Worm (Caenorhabditis elegans) whole organism, L1 larva: ENCODE results near the gene pcn-1.

Source experiments
- C34B4.2 ChIP-seq: sonication (generic microtip); optimal IDR thresholded peaks from 2 replicates; lab custom pipeline; 2017; ENCODE audit warnings: mild to moderate bottlenecking, missing genetic modification characterization, missing compliant biosample characterization
- Y116A8C.19 ChIP-seq: sonication (generic microtip); optimal IDR thresholded peaks from 2 replicates; lab custom pipeline; 2016; ENCODE audit warnings: missing compliant biosample characterization, missing genetic modification characterization, borderline replicate concordance
- aha-1 ChIP-seq: fragments of 150-350 bp; optimal IDR thresholded peaks from 2 replicates; lab custom pipeline; 2014; ENCODE audit warnings: missing biosample characterization, missing genetic modification characterization
- alr-1 ChIP-seq: fragments of 200-800 bp; sonication (Bioruptor generic); optimal IDR thresholded peaks from 2 replicates; lab custom pipeline; 2018; ENCODE audit warnings: borderline replicate concordance, mild to moderate bottlenecking, missing genetic modification characterization, missing compliant biosample characterization
- aly-2 ChIP-seq: fragments of 150-350 bp; optimal IDR thresholded peaks from 2 replicates; lab custom pipeline; 2014; ENCODE audit warnings: missing biosample characterization, missing genetic modification characterization
- blmp-1 ChIP-seq: fragments of 150-350 bp; optimal IDR thresholded peaks from 2 replicates; lab custom pipeline; 2014; ENCODE audit warnings: missing biosample characterization, missing genetic modification characterization
- ceh-63 ChIP-seq: fragments of 200-800 bp; sonication (Bioruptor generic); optimal IDR thresholded peaks from 2 replicates; lab custom pipeline; 2018; ENCODE audit warnings: mild to moderate bottlenecking, missing genetic modification characterization, missing compliant biosample characterization
- ces-1 ChIP-seq: fragments of 150-350 bp; optimal IDR thresholded peaks from 2 replicates; lab custom pipeline; 2014; ENCODE audit warnings: missing biosample characterization, missing genetic modification reagents, missing genetic modification characterization
- dsc-1 ChIP-seq: sonication (generic microtip); optimal IDR thresholded peaks from 2 replicates; lab custom pipeline; 2016; ENCODE audit warnings: mild to moderate bottlenecking, missing genetic modification characterization, missing compliant biosample characterization
- efl-1 ChIP-seq, 4 experiments: fragments of 150-350 bp; optimal IDR thresholded peaks in 3 of 4; peaks in 1 of 4; 1 replicate in 1 of 4; 2 replicates in 3 of 4; lab custom pipeline; 2014; ENCODE audit warnings: missing biosample characterization in 2 of 4, missing genetic modification characterization in 2 of 4, missing genetic modification reagents in 2 of 4
- efl-3 ChIP-seq: fragments of 200-800 bp; sonication (Bioruptor generic); optimal IDR thresholded peaks from 2 replicates; lab custom pipeline; 2018; ENCODE audit warnings: mild to moderate bottlenecking, missing genetic modification characterization, missing compliant biosample characterization
- egl-13 ChIP-seq: sonication (generic microtip); optimal IDR thresholded peaks from 2 replicates; lab custom pipeline; 2016; ENCODE audit warnings: missing genotype, missing genetic modification reagents, missing genetic modification characterization, missing compliant biosample characterization
- egl-27 ChIP-seq, 2 experiments: fragments of 150-350 bp in 1 of 2; sonication (generic microtip); optimal IDR thresholded peaks; 3 replicates each; lab custom pipeline; 2017 to 2018; ENCODE audit warnings: missing biosample characterization in 2 of 2, missing genetic modification characterization in 2 of 2, missing genetic modification reagents in 2 of 2
- elt-2 ChIP-seq: sonication (generic microtip); optimal IDR thresholded peaks from 2 replicates; lab custom pipeline; 2016; ENCODE audit warnings: missing genetic modification characterization, mild to moderate bottlenecking, inconsistent platforms, missing compliant biosample characterization, missing genetic modification reagents
- elt-3 ChIP-seq, 6 experiments: fragments of 150-350 bp in 1 of 6; sonication (generic microtip); optimal IDR thresholded peaks; 2 replicates each; lab custom pipeline; 2017 to 2018; ENCODE audit warnings: missing biosample characterization in 6 of 6, missing genetic modification characterization in 6 of 6, inconsistent platforms in 1 of 6
- fkh-4 ChIP-seq: sonication (generic microtip); optimal IDR thresholded peaks from 2 replicates; lab custom pipeline; 2016; ENCODE audit warnings: missing compliant biosample characterization, missing genetic modification characterization, borderline replicate concordance
- fos-1 ChIP-seq: fragments of 150-350 bp; optimal IDR thresholded peaks from 2 replicates; lab custom pipeline; 2014; ENCODE audit warnings: missing biosample characterization, missing genetic modification characterization
- hlh-17 ChIP-seq: fragments of 200-800 bp; sonication (Bioruptor generic); optimal IDR thresholded peaks from 2 replicates; lab custom pipeline; 2018; ENCODE audit warnings: missing genetic modification characterization, mild to moderate bottlenecking, missing compliant biosample characterization, moderate library complexity, borderline replicate concordance
- hlh-4 ChIP-seq: sonication (generic microtip); optimal IDR thresholded peaks from 2 replicates; lab custom pipeline; 2016; ENCODE audit warnings: mild to moderate bottlenecking, missing genetic modification characterization, missing compliant biosample characterization
- irx-1 ChIP-seq: sonication (generic microtip); optimal IDR thresholded peaks from 2 replicates; lab custom pipeline; 2016; ENCODE audit warnings: missing genetic modification characterization, missing compliant biosample characterization
- lin-14 ChIP-seq: fragments of 200-800 bp; sonication (Bioruptor generic); optimal IDR thresholded peaks from 2 replicates; lab custom pipeline; 2018; ENCODE audit warnings: mild to moderate bottlenecking, missing genetic modification characterization, moderate library complexity, missing compliant biosample characterization
- lin-35 ChIP-seq, 2 experiments: fragments of 150-350 bp; optimal IDR thresholded peaks; 2 replicates each; lab custom pipeline; 2014; ENCODE audit warnings: missing biosample characterization in 2 of 2, missing genetic modification characterization in 2 of 2, missing genetic modification reagents in 2 of 2
- lin-39 ChIP-seq: fragments of 150-350 bp; optimal IDR thresholded peaks from 2 replicates; lab custom pipeline; 2014; ENCODE audit warnings: missing biosample characterization, missing genetic modification reagents, missing genetic modification characterization
- lir-3 ChIP-seq: sonication (generic microtip); optimal IDR thresholded peaks from 2 replicates; lab custom pipeline; 2016; ENCODE audit warnings: mild to moderate bottlenecking, missing genetic modification characterization, moderate library complexity, missing compliant biosample characterization; ENCODE audit not compliant: poor library complexity
- lsy-2 ChIP-seq, 2 experiments: fragments of 150-350 bp; optimal IDR thresholded peaks; 2 replicates each; lab custom pipeline; 2014; ENCODE audit warnings: missing biosample characterization in 2 of 2, missing genetic modification characterization in 2 of 2
- mdl-1 ChIP-seq, 2 experiments: fragments of 150-350 bp; optimal IDR thresholded peaks; 2 replicates each; lab custom pipeline; 2014 to 2017; ENCODE audit warnings: missing biosample characterization in 2 of 2, missing genetic modification characterization in 2 of 2, inconsistent platforms in 1 of 2
- mef-2 ChIP-seq: fragments of 150-350 bp; optimal IDR thresholded peaks from 2 replicates; lab custom pipeline; 2014; ENCODE audit warnings: missing biosample characterization, missing genetic modification characterization
- mep-1 ChIP-seq: fragments of 150-350 bp; optimal IDR thresholded peaks from 2 replicates; lab custom pipeline; 2014; ENCODE audit warnings: missing biosample characterization, missing genetic modification characterization
- nhr-12 ChIP-seq: sonication (generic microtip); optimal IDR thresholded peaks from 2 replicates; lab custom pipeline; 2017; ENCODE audit warnings: missing biosample characterization, missing genetic modification characterization
- nhr-19 ChIP-seq: fragments of 200-800 bp; sonication (Bioruptor generic); conservative IDR thresholded peaks from 2 replicates; pipeline ENCODE4 v1.3.6; 2022; ENCODE audit warnings: missing genetic modification characterization, missing compliant biosample characterization
- nhr-237 ChIP-seq: fragments of 150-350 bp; optimal IDR thresholded peaks from 2 replicates; lab custom pipeline; 2014; ENCODE audit warnings: missing biosample characterization, missing genetic modification characterization
- nhr-28 ChIP-seq: fragments of 150-350 bp; optimal IDR thresholded peaks from 2 replicates; lab custom pipeline; 2014; ENCODE audit warnings: missing biosample characterization, missing genetic modification characterization
- nhr-47 ChIP-seq: sonication (generic microtip); optimal IDR thresholded peaks from 2 replicates; lab custom pipeline; 2016; ENCODE audit warnings: mild to moderate bottlenecking, missing genetic modification characterization, moderate library complexity, missing compliant biosample characterization
- nhr-71 ChIP-seq: sonication (generic microtip); optimal IDR thresholded peaks from 2 replicates; lab custom pipeline; 2016; ENCODE audit warnings: mild to moderate bottlenecking, missing genetic modification characterization, moderate library complexity, missing compliant biosample characterization
- nhr-76 ChIP-seq: sonication (generic microtip); optimal IDR thresholded peaks from 2 replicates; lab custom pipeline; 2017; ENCODE audit warnings: missing biosample characterization, missing genetic modification characterization
- nhr-77 ChIP-seq: fragments of 150-350 bp; optimal IDR thresholded peaks from 2 replicates; lab custom pipeline; 2014; ENCODE audit warnings: missing biosample characterization, missing genetic modification characterization
- nhr-84 ChIP-seq: sonication (generic microtip); optimal IDR thresholded peaks from 2 replicates; lab custom pipeline; 2017; ENCODE audit warnings: missing biosample characterization, missing genetic modification characterization
- nhr-85 ChIP-seq: sonication (generic microtip); peaks from one replicate; lab custom pipeline; 2016; ENCODE audit warnings: missing genetic modification characterization, inconsistent platforms, missing compliant biosample characterization
- nhr-90 ChIP-seq: sonication (generic microtip); optimal IDR thresholded peaks from 2 replicates; lab custom pipeline; 2016; ENCODE audit warnings: mild to moderate bottlenecking, missing genetic modification characterization, missing compliant biosample characterization; ENCODE audit not compliant: poor library complexity
- pag-3 ChIP-seq: sonication (generic microtip); optimal IDR thresholded peaks from 2 replicates; lab custom pipeline; 2017; ENCODE audit warnings: missing genetic modification characterization, mild to moderate bottlenecking, missing compliant biosample characterization, antibody characterized with exemption, borderline replicate concordance; ENCODE audit not compliant: insufficient read depth
- pax-3 ChIP-seq: fragments of 200-800 bp; sonication (Bioruptor generic); optimal IDR thresholded peaks from 2 replicates; lab custom pipeline; 2018; ENCODE audit warnings: mild to moderate bottlenecking, missing genetic modification characterization, moderate library complexity, missing compliant biosample characterization
- rnt-1 ChIP-seq: sonication (generic microtip); optimal IDR thresholded peaks from 2 replicates; lab custom pipeline; 2016; ENCODE audit warnings: mild to moderate bottlenecking, missing genetic modification characterization, moderate library complexity, missing compliant biosample characterization
- snpc-4 ChIP-seq: fragments of 150-350 bp; optimal IDR thresholded peaks from 2 replicates; lab custom pipeline; 2014; ENCODE audit warnings: missing biosample characterization, missing genetic modification characterization
- snu-23 ChIP-seq: sonication (generic microtip); optimal IDR thresholded peaks from 2 replicates; lab custom pipeline; 2016; ENCODE audit warnings: missing genetic modification characterization, missing compliant biosample characterization
- vab-15 ChIP-seq: sonication (generic microtip); optimal IDR thresholded peaks from 2 replicates; lab custom pipeline; 2017; ENCODE audit warnings: missing genotype, mild to moderate bottlenecking, missing genetic modification characterization, missing compliant biosample characterization
- xbp-1 ChIP-seq: sonication (generic microtip); optimal IDR thresholded peaks from 2 replicates; lab custom pipeline; 2016; ENCODE audit warnings: missing genetic modification characterization, missing compliant biosample characterization
- zag-1 ChIP-seq: fragments of 150-350 bp; optimal IDR thresholded peaks from 2 replicates; lab custom pipeline; 2014; ENCODE audit warnings: missing biosample characterization, missing genetic modification characterization
- ztf-11 ChIP-seq, 2 experiments: sonication (generic microtip); optimal IDR thresholded peaks; 2 replicates each; lab custom pipeline; 2016 to 2017; ENCODE audit warnings: missing genetic modification characterization in 2 of 2, missing biosample characterization in 1 of 2, missing compliant biosample characterization in 1 of 2

pcn-1 gene

ce11 chrIV:4028177-4028576 lies 21.1 kb downstream of the pcn-1 start (continued):
- peak; percentile 75 for TF ChIP-seq nhr-19 (GFP tag; lab: Robert Waterston, UW)
- peak; percentile 72 for TF ChIP-seq nhr-90
- no peak for TF ChIP-seq fkh-4
- peak; percentile 16 to 75 for TF ChIP-seq mdl-1 (tag; optimal IDR thresholded peaks at IDR 0.05; lab: Kevin White, UChicago)
- no peak for TF ChIP-seq alr-1
- TF ChIP-seq nhr-77 (tag; lab: Kevin White, UChicago): peak; percentile 44
- TF ChIP-seq elt-2 (tag; lab: Kevin White, UChicago): peak; percentile 70
- peak; percentile 15 for TF ChIP-seq irx-1 (tag; lab: Kevin White, UChicago)
- TF ChIP-seq nhr-76 (tag; lab: Kevin White, UChicago): no peak
- no peak for TF ChIP-seq zag-1

ce11 chrIV:4027106-4027888 lies 22.0 kb downstream of the pcn-1 start:
- TF ChIP-seq aha-1 (tag; lab: Kevin White, UChicago): no peak
- peak in 1 of 2 experiments; percentile 27 for TF ChIP-seq lin-35 (GFP tag; optimal IDR thresholded peaks at IDR 0.05; lab: Kevin White, UChicago)
- no peak for TF ChIP-seq nhr-12
- TF ChIP-seq nhr-84 (tag; lab: Kevin White, UChicago): no peak
- peak; percentile 28 for TF ChIP-seq lin-14 (GFP tag; lab: Kevin White, UChicago)
- TF ChIP-seq vab-15 (tag; lab: Kevin White, UChicago): no peak
- peak; percentile 53 for TF ChIP-seq nhr-71 (tag; lab: Kevin White, UChicago)
- no peak for TF ChIP-seq efl-3 (GFP tag; lab: Kevin White, UChicago)
- no peak for TF ChIP-seq mef-2 (tag; lab: Kevin White, UChicago)
- no peak for TF ChIP-seq ces-1 (GFP tag; lab: Kevin White, UChicago)
- peak; percentile 68 for TF ChIP-seq rnt-1 (tag; lab: Kevin White, UChicago)
- no peak for TF ChIP-seq blmp-1 (tag; lab: Kevin White, UChicago)
- TF ChIP-seq mdl-1 (tag; optimal IDR thresholded peaks at IDR 0.05; lab: Kevin White, UChicago): peak in 1 of 2 experiments; percentile 1
- TF ChIP-seq ceh-63 (GFP tag; lab: Kevin White, UChicago): no peak
- TF ChIP-seq hlh-17 (GFP tag; lab: Kevin White, UChicago): no peak
- peak; percentile 79 for TF ChIP-seq nhr-85 (tag; lab: Kevin White, UChicago)
- no peak for TF ChIP-seq dsc-1 (tag; lab: Kevin White, UChicago)
- TF ChIP-seq snpc-4 (tag; lab: Kevin White, UChicago): no peak
- TF ChIP-seq egl-27 (tag; optimal IDR thresholded peaks at IDR 0.05; lab: Kevin White, UChicago): no peak
- no peak for TF ChIP-seq nhr-237 (tag; lab: Kevin White, UChicago)
- no peak for TF ChIP-seq egl-13 (tag; lab: Kevin White, UChicago)
- no peak for TF ChIP-seq efl-1 (optimal IDR thresholded peaks at IDR 0.05; lab: Kevin White, UChicago)
- peak in 1 of 2 experiments; percentile 11 for TF ChIP-seq efl-1 (GFP tag; optimal IDR thresholded peaks at IDR 0.05 in 1 of 2; lab: Kevin White, UChicago)
- no peak for TF ChIP-seq zag-1
- TF ChIP-seq lin-39 (tag; lab: Kevin White, UChicago): no peak
- no peak for TF ChIP-seq Y116A8C.19 (tag; lab: Kevin White, UChicago)
- no peak for TF ChIP-seq lsy-2 (tag; optimal IDR thresholded peaks at IDR 0.05; lab: Kevin White, UChicago)
- TF ChIP-seq nhr-19 (GFP tag; lab: Robert Waterston, UW): no peak; the same call in 1 of the 2 replicates
- peak; percentile 12 for TF ChIP-seq snu-23 (GFP tag; lab: Kevin White, UChicago)
- no peak for TF ChIP-seq mep-1 (tag; lab: Kevin White, UChicago)
- no peak for TF ChIP-seq hlh-4 (tag; lab: Kevin White, UChicago)
- TF ChIP-seq aly-2 (tag; lab: Kevin White, UChicago): no peak
- TF ChIP-seq fos-1 (tag; lab: Kevin White, UChicago): no peak
- peak; percentile 4 for TF ChIP-seq nhr-47
- no peak for TF ChIP-seq alr-1
- TF ChIP-seq elt-3 (tag; optimal IDR thresholded peaks at IDR 0.05; lab: Kevin White, UChicago): no peak
- peak; percentile 78 for TF ChIP-seq elt-2 (tag; lab: Kevin White, UChicago)
- no peak for TF ChIP-seq ztf-11 (tag; optimal IDR thresholded peaks at IDR 0.05; lab: Kevin White, UChicago)
- no peak for TF ChIP-seq C34B4.2 (tag; lab: Kevin White, UChicago)
- TF ChIP-seq pax-3 (tag; lab: Kevin White, UChicago): no peak
- no peak for TF ChIP-seq pag-3 (tag; lab: Kevin White, UChicago)
- TF ChIP-seq lir-3 (tag; lab: Kevin White, UChicago): no peak
- no peak for TF ChIP-seq xbp-1 (tag; lab: Kevin White, UChicago)
- no peak for TF ChIP-seq nhr-28 (tag; lab: Kevin White, UChicago)
